Worm (Caenorhabditis elegans) whole organism, early embryonic: Measurements from ENCODE around the gene Y38H6C.20.
"Not testable (repeated sequence)": the region's sequence is repeated elsewhere in the genome, so short reads cannot be mapped to it uniquely, and the experiment has no call there.

Experiments used
- B0310.2 ChIP-seq: sonication (generic microtip); optimal IDR thresholded peaks from 2 replicates; lab custom pipeline; 2016; ENCODE audit warnings: mild to moderate bottlenecking, missing genetic modification characterization, missing compliant biosample characterization
- F13C5.2 ChIP-seq: sonication (generic microtip); optimal IDR thresholded peaks from 2 replicates; lab custom pipeline; 2017; ENCODE audit warnings: mild to moderate bottlenecking, missing genetic modification characterization, inconsistent platforms, missing compliant biosample characterization
- aly-1 ChIP-seq: sonication (generic microtip); optimal IDR thresholded peaks from 2 replicates; lab custom pipeline; 2016; ENCODE audit warnings: missing genetic modification characterization, missing compliant biosample characterization
- ama-1 ChIP-seq: fragments of 150-350 bp; optimal IDR thresholded peaks from 2 replicates; lab custom pipeline; 2014
- ceh-13 ChIP-seq: fragments of 200-800 bp; sonication (Bioruptor generic); optimal IDR thresholded peaks from 2 replicates; lab custom pipeline; 2018; ENCODE audit warnings: mild to moderate bottlenecking, missing genetic modification characterization, missing compliant biosample characterization
- ceh-36 ChIP-seq: sonication (generic microtip); optimal IDR thresholded peaks from 2 replicates; lab custom pipeline; 2016; ENCODE audit warnings: missing genetic modification characterization, inconsistent platforms, missing compliant biosample characterization
- ets-7 ChIP-seq: sonication (generic microtip); optimal IDR thresholded peaks from 2 replicates; lab custom pipeline; 2016; ENCODE audit warnings: missing genotype, missing genetic modification characterization, missing compliant biosample characterization
- flt-1 ChIP-seq: fragments of 200-800 bp; sonication (Bioruptor generic); IDR thresholded peaks from 2 replicates; pipeline ENCODE4 v1.3.6; 2022; ENCODE audit warnings: missing genetic modification characterization, missing compliant biosample characterization
- hmbx-1 ChIP-seq: sonication (generic microtip); optimal IDR thresholded peaks from 2 replicates; lab custom pipeline; 2016; ENCODE audit warnings: mild to moderate bottlenecking, missing genetic modification characterization, missing compliant biosample characterization
- hmg-4 ChIP-seq: fragments of 200-800 bp; sonication (Bioruptor generic); optimal IDR thresholded peaks from 2 replicates; lab custom pipeline; 2018; ENCODE audit warnings: mild to moderate bottlenecking, missing genetic modification characterization, missing compliant biosample characterization
- hnd-1 ChIP-seq: sonication (generic microtip); optimal IDR thresholded peaks from 2 replicates; lab custom pipeline; 2016; ENCODE audit warnings: missing genetic modification characterization, missing compliant biosample characterization
- pes-1 ChIP-seq: fragments of 200-800 bp; sonication (Bioruptor generic); IDR thresholded peaks from 2 replicates; pipeline ENCODE4 v1.3.6; 2022; ENCODE audit warnings: missing genetic modification reagents, missing genetic modification characterization, missing compliant biosample characterization
- scrt-1 ChIP-seq: fragments of 200-800 bp; sonication (Bioruptor generic); IDR thresholded peaks from 2 replicates; pipeline ENCODE4 v1.3.6; 2022; ENCODE audit warnings: missing genetic modification characterization, missing compliant biosample characterization
- sea-1 ChIP-seq: fragments of 200-800 bp; sonication (Bioruptor generic); conservative IDR thresholded peaks from 2 replicates; pipeline ENCODE4 v1.3.6; 2022; ENCODE audit warnings: missing genetic modification characterization, missing compliant biosample characterization
- tbx-11 ChIP-seq: fragments of 200-800 bp; sonication (Bioruptor generic); IDR thresholded peaks from 2 replicates; pipeline ENCODE4 v1.3.6; 2022; ENCODE audit warnings: missing genetic modification characterization, missing compliant biosample characterization
- tbx-37 ChIP-seq: fragments of 200-800 bp; sonication (Bioruptor generic); conservative IDR thresholded peaks from 2 replicates; pipeline ENCODE4 v1.3.6; 2022; ENCODE audit warnings: missing genetic modification reagents, missing genetic modification characterization, missing compliant biosample characterization
- tra-4 ChIP-seq: sonication (generic microtip); optimal IDR thresholded peaks from 2 replicates; lab custom pipeline; 2017; ENCODE audit warnings: missing genetic modification characterization, missing compliant biosample characterization

Y38H6C.20 gene

DNA sequence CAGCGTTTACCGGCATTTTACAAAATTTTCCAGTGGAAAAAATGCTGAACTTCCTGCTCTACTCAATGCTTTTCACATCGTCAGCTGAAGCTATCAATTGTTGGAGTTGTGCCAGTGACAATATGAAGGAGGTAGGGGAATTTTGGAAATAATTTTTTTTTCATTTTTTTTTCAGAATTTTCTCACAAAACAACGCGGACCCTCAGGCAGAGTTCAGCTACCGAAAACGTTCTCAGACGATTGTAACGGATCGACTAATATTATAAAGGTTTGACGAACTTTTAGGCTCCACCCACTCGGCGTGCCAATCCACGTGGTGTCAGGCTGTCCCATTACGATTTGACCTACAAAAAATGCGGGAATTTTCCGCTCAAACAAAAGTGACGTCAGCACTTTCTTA lies 28.5 kb upstream of the Y38H6C.20 start, which contains the start of gene F26F2.8:
Gene F26F2.8, plus strand, starts transcription at position 13 of the 400 bp plus-strand sequence.
- no peak for TF ChIP-seq aly-1 (tag; lab: Kevin White, UChicago)
- TF ChIP-seq flt-1 = no peak
- no peak for TF ChIP-seq F13C5.2
- TF ChIP-seq hnd-1 (tag; lab: Kevin White, UChicago) = no peak
- TF ChIP-seq sea-1 = no peak
- no peak for TF ChIP-seq tra-4 (tag; lab: Kevin White, UChicago)
- TF ChIP-seq tbx-37 (GFP tag; lab: Robert Waterston, UW) = no peak

- no peak for TF ChIP-seq sea-1
- TF ChIP-seq tra-4 (tag; lab: Kevin White, UChicago) = no peak
- TF ChIP-seq flt-1 = no peak
- no peak for TF ChIP-seq tbx-11 (GFP tag; lab: Robert Waterston, UW)
- TF ChIP-seq ceh-13 (GFP tag; lab: Kevin White, UChicago) = no peak
- TF ChIP-seq F13C5.2 = no peak
- TF ChIP-seq hmbx-1 (tag; lab: Kevin White, UChicago) = no peak
- no peak for TF ChIP-seq B0310.2 (tag; lab: Kevin White, UChicago)
- TF ChIP-seq aly-1 (tag; lab: Kevin White, UChicago) = no peak
- no peak for TF ChIP-seq scrt-1 (GFP tag; lab: Robert Waterston, UW)
- TF ChIP-seq tbx-37 (GFP tag; lab: Robert Waterston, UW) = no peak
- TF ChIP-seq ceh-36 = no peak
Measured at ce11 chrV:20574872-20575271, 23.9 kb upstream of the Y38H6C.20 start.

DNA sequence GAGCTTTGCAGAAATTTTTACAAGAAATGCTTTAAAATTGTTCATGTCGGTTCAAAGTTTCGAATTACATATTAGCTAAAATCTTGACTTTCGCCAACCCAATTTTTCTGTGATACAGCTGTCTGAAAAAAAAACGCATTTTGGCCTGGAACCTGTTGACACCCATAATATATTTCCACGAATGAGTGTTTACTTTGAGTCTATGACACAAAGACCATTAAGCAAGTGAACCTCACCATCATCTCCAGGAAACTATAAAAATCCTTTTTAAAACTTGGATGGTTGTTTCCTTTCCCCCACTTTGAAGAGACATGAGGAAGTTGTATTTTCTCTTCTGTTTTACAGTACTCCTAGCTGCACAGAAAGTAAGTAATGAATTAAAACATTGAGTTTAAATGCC lies 23.3 kb upstream of the Y38H6C.20 start, which contains the start of gene clec-263:
Gene clec-263, plus strand, starts transcription at position 301 of the 400 bp plus-strand sequence.
- TF ChIP-seq B0310.2 (tag; lab: Kevin White, UChicago) = no peak
- no peak for TF ChIP-seq hmbx-1 (tag; lab: Kevin White, UChicago)
- TF ChIP-seq ceh-36 = no peak
- no peak for TF ChIP-seq tra-4 (tag; lab: Kevin White, UChicago)
- no peak for TF ChIP-seq scrt-1 (GFP tag; lab: Robert Waterston, UW)
- TF ChIP-seq ama-1 = no peak
- no peak for TF ChIP-seq ceh-13 (GFP tag; lab: Kevin White, UChicago)
- no peak for TF ChIP-seq flt-1
- no peak for TF ChIP-seq hmg-4 (GFP tag; lab: Kevin White, UChicago)
- TF ChIP-seq tbx-11 (GFP tag; lab: Robert Waterston, UW) = no peak
- TF ChIP-seq pes-1 (GFP tag; lab: Robert Waterston, UW) = no peak

ce11 chrV:20573392-20573791 lies 22.4 kb upstream of the Y38H6C.20 start, which contains the start of gene F26F2.5:
Gene F26F2.5, plus strand, starts transcription at chrV:20573692.
- TF ChIP-seq hnd-1 (tag; lab: Kevin White, UChicago) (no peak), ama-1 (no peak), tbx-11 (GFP tag; lab: Robert Waterston, UW) (no peak), ceh-13 (GFP tag; lab: Kevin White, UChicago) (no peak), ets-7 (tag; lab: Kevin White, UChicago) (no peak), pes-1 (GFP tag; lab: Robert Waterston, UW) (no peak), sea-1 (no peak), tra-4 (tag; lab: Kevin White, UChicago) (no peak), scrt-1 (GFP tag; lab: Robert Waterston, UW) (no peak), flt-1 (no peak)

DNA sequence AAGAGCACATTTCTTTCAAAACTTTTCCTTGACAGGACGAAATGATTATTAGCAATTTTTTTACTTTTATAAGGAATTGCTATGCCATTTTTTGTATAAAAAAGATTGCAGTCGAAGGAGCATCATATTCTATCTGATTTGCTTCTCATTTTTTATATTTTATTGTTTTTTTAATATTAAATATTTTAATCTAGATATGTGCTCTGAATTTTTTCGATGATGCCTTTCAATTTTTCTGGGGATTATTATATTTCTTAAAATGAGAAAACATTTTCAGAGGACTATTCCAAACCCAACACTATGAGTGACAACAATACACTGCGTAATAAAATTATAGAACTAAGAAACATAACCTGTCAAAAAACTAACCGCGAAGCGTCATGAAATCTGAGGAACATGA lies 18.0 kb upstream of the Y38H6C.20 start, which contains the start of gene F26F2.4:
Gene F26F2.4, plus strand, starts transcription at position 301 of the 400 bp plus-strand sequence.
- not testable (repeated sequence) for TF ChIP-seq B0310.2 (tag; lab: Kevin White, UChicago); tbx-37 (GFP tag; lab: Robert Waterston, UW); scrt-1 (GFP tag; lab: Robert Waterston, UW)

ce11 chrV:20566454-20566853 lies 15.5 kb upstream of the Y38H6C.20 start, which contains the start of gene F26F2.3:
Gene F26F2.3, minus strand, starts transcription at chrV:20566554.
- no peak for TF ChIP-seq sea-1
- TF ChIP-seq ceh-36 = no peak
- no peak for TF ChIP-seq ceh-13 (GFP tag; lab: Kevin White, UChicago)
- no peak for TF ChIP-seq tbx-37 (GFP tag; lab: Robert Waterston, UW)
- TF ChIP-seq aly-1 (tag; lab: Kevin White, UChicago) = no peak
- TF ChIP-seq tbx-11 (GFP tag; lab: Robert Waterston, UW) = no peak
- TF ChIP-seq flt-1 = no peak
- no peak for TF ChIP-seq pes-1 (GFP tag; lab: Robert Waterston, UW)
- no peak for TF ChIP-seq F13C5.2
- TF ChIP-seq tra-4 (tag; lab: Kevin White, UChicago) = no peak
- TF ChIP-seq scrt-1 (GFP tag; lab: Robert Waterston, UW) = no peak
- TF ChIP-seq hmg-4 (GFP tag; lab: Kevin White, UChicago) = no peak
- no peak for TF ChIP-seq ets-7 (tag; lab: Kevin White, UChicago)
- TF ChIP-seq hmbx-1 (tag; lab: Kevin White, UChicago) = no peak
- no peak for TF ChIP-seq B0310.2 (tag; lab: Kevin White, UChicago)
- TF ChIP-seq ama-1 = no peak
- no peak for TF ChIP-seq hnd-1 (tag; lab: Kevin White, UChicago)

DNA sequence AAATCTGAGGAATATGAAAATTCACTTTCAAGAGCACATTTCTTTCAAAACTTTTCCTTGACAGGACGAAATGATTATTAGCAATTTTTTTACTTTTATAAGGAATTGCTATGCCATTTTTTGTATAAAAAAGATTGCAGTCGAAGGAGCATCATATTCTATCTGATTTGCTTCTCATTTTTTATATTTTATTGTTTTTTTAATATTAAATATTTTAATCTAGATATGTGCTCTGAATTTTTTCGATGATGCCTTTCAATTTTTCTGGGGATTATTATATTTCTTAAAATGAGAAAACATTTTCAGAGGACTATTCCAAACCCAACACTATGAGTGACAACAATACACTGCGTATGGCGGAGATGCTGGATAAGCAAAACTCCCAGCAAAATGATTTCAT lies 13.1 kb upstream of the Y38H6C.20 start, which contains the start of gene F26F2.13:
Gene F26F2.13, plus strand, starts transcription at position 301 of the 400 bp plus-strand sequence.
- not testable (repeated sequence) for TF ChIP-seq tbx-11 (GFP tag; lab: Robert Waterston, UW); flt-1; B0310.2 (tag; lab: Kevin White, UChicago)

ce11 chrV:20561795-20562194 lies 10.8 kb upstream of the Y38H6C.20 start, which contains the start of gene F26F2.1:
Gene F26F2.1, minus strand, starts transcription at chrV:20561895.
- TF ChIP-seq tra-4 (tag; lab: Kevin White, UChicago) (no peak), pes-1 (GFP tag; lab: Robert Waterston, UW) (no peak), hmg-4 (GFP tag; lab: Kevin White, UChicago) (no peak), aly-1 (tag; lab: Kevin White, UChicago) (no peak), hnd-1 (tag; lab: Kevin White, UChicago) (no peak), B0310.2 (tag; lab: Kevin White, UChicago) (no peak), ceh-13 (GFP tag; lab: Kevin White, UChicago) (no peak), ets-7 (tag; lab: Kevin White, UChicago) (no peak), hmbx-1 (tag; lab: Kevin White, UChicago) (no peak), flt-1 (no peak), sea-1 (no peak), ama-1 (no peak), scrt-1 (GFP tag; lab: Robert Waterston, UW) (no peak), tbx-11 (GFP tag; lab: Robert Waterston, UW) (no peak), ceh-36 (no peak), tbx-37 (GFP tag; lab: Robert Waterston, UW) (no peak), F13C5.2 (no peak)
